Fruit fly (Drosophila melanogaster) whole organism, larva: ENCODE measurements around the gene CG46521.
"Not testable (repeated sequence)": the region's sequence is repeated elsewhere in the genome, so short reads cannot be mapped to it uniquely, and the experiment has no call there.

Experiments used
- noc ChIP-seq: fragments of 200-800 bp; sonication (Bioruptor generic); optimal IDR thresholded peaks from 3 replicates; lab custom pipeline; 2019; ENCODE audit warnings: missing biosample characterization, mild to moderate bottlenecking, missing genetic modification characterization, moderate library complexity

CG46521 gene

DNA sequence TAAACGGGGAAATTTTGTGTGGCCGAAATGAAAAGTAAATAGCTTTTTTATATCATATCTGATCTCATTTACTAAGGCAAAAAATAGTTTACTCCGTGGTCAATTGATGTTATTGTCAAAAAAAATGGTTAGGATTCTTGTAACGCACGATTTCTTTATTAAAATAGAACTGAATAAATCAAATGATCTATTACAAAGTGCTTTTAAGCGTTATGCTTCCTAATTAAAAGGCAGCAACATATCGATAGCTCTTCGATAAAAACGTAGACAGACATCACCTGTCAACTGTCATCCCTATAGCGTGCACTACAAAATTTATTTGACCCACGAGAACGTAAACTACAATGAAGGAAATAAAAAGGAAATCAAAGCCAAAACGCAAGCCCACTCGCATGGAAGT, at the start of gene CG46521:
TSS of gene CG46521 (plus strand) at position 301 of the 400 bp plus-strand sequence.
- TF ChIP-seq noc (tag; lab: Kevin White, UChicago) = not testable (repeated sequence)

DNA sequence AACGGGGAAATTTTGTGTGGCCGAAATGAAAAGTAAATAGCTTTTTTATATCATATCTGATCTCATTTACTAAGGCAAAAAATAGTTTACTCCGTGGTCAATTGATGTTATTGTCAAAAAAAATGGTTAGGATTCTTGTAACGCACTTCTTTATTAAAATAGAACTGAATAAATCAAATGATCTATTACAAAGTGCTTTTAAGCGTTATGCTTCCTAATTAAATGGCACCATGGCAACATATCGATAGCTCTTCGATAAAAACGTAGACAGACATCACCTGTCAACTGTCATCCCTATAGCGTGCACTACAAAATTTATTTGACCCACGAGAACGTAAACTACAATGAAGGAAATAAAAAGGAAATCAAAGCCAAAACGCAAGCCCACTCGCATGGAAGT, 49.4 kb upstream of the CG46521 start, which contains the start of gene CG46513:
TSS of gene CG46513 (plus strand) at position 301 of the 400 bp plus-strand sequence.
- TF ChIP-seq noc (tag; lab: Kevin White, UChicago) = not testable (repeated sequence)

DNA sequence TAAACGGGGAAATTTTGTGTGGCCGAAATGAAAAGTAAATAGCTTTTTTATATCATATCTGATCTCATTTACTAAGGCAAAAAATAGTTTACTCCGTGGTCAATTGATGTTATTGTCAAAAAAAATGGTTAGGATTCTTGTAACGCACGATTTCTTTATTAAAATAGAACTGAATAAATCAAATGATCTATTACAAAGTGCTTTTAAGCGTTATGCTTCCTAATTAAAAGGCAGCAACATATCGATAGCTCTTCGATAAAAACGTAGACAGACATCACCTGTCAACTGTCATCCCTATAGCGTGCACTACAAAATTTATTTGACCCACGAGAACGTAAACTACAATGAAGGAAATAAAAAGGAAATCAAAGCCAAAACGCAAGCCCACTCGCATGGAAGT, 44.5 kb upstream of the CG46521 start, which contains the start of gene CG46514:
TSS of gene CG46514 (plus strand) at position 301 of the 400 bp plus-strand sequence.
- not testable (repeated sequence) for TF ChIP-seq noc (tag; lab: Kevin White, UChicago)

DNA sequence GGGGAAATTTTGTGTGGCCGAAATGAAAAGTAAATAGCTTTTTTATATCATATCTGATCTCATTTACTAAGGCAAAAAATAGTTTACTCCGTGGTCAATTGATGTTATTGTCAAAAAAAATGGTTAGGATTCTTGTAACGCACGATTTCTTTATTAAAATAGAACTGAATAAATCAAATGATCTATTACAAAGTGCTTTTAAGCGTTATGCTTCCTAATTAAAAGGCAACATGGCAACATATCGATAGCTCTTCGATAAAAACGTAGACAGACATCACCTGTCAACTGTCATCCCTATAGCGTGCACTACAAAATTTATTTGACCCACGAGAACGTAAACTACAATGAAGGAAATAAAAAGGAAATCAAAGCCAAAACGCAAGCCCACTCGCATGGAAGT, 39.5 kb upstream of the CG46521 start, which contains the start of gene CG46515:
TSS of gene CG46515 (plus strand) at position 301 of the 400 bp plus-strand sequence.
- not testable (repeated sequence) for TF ChIP-seq noc (tag; lab: Kevin White, UChicago)

DNA sequence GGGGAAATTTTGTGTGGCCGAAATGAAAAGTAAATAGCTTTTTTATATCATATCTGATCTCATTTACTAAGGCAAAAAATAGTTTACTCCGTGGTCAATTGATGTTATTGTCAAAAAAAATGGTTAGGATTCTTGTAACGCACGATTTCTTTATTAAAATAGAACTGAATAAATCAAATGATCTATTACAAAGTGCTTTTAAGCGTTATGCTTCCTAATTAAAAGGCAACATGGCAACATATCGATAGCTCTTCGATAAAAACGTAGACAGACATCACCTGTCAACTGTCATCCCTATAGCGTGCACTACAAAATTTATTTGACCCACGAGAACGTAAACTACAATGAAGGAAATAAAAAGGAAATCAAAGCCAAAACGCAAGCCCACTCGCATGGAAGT, 29.3 kb upstream of the CG46521 start, which contains the start of gene CG46516:
TSS of gene CG46516 (plus strand) at position 301 of the 400 bp plus-strand sequence.
- TF ChIP-seq noc (tag; lab: Kevin White, UChicago) = not testable (repeated sequence)

DNA sequence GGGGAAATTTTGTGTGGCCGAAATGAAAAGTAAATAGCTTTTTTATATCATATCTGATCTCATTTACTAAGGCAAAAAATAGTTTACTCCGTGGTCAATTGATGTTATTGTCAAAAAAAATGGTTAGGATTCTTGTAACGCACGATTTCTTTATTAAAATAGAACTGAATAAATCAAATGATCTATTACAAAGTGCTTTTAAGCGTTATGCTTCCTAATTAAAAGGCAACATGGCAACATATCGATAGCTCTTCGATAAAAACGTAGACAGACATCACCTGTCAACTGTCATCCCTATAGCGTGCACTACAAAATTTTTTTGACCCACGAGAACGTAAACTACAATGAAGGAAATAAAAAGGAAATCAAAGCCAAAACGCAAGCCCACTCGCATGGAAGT, 24.3 kb upstream of the CG46521 start, which contains the start of gene CG46517:
TSS of gene CG46517 (plus strand) at position 301 of the 400 bp plus-strand sequence.
- TF ChIP-seq noc (tag; lab: Kevin White, UChicago) = not testable (repeated sequence)

DNA sequence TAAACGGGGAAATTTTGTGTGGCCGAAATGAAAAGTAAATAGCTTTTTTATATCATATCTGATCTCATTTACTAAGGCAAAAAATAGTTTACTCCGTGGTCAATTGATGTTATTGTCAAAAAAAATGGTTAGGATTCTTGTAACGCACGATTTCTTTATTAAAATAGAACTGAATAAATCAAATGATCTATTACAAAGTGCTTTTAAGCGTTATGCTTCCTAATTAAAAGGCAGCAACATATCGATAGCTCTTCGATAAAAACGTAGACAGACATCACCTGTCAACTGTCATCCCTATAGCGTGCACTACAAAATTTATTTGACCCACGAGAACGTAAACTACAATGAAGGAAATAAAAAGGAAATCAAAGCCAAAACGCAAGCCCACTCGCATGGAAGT, 15.1 kb upstream of the CG46521 start, which contains the start of gene CG46518:
TSS of gene CG46518 (plus strand) at position 301 of the 400 bp plus-strand sequence.
- TF ChIP-seq noc (tag; lab: Kevin White, UChicago) = not testable (repeated sequence)

DNA sequence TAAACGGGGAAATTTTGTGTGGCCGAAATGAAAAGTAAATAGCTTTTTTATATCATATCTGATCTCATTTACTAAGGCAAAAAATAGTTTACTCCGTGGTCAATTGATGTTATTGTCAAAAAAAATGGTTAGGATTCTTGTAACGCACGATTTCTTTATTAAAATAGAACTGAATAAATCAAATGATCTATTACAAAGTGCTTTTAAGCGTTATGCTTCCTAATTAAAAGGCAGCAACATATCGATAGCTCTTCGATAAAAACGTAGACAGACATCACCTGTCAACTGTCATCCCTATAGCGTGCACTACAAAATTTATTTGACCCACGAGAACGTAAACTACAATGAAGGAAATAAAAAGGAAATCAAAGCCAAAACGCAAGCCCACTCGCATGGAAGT, 10.1 kb upstream of the CG46521 start, which contains the start of gene CG46519:
TSS of gene CG46519 (plus strand) at position 301 of the 400 bp plus-strand sequence.
- TF ChIP-seq noc (tag; lab: Kevin White, UChicago) = not testable (repeated sequence)

DNA sequence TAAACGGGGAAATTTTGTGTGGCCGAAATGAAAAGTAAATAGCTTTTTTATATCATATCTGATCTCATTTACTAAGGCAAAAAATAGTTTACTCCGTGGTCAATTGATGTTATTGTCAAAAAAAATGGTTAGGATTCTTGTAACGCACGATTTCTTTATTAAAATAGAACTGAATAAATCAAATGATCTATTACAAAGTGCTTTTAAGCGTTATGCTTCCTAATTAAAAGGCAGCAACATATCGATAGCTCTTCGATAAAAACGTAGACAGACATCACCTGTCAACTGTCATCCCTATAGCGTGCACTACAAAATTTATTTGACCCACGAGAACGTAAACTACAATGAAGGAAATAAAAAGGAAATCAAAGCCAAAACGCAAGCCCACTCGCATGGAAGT, 5.1 kb upstream of the CG46521 start, which contains the start of gene CG46520:
TSS of gene CG46520 (plus strand) at position 301 of the 400 bp plus-strand sequence.
- TF ChIP-seq noc (tag; lab: Kevin White, UChicago) = not testable (repeated sequence)

DNA sequence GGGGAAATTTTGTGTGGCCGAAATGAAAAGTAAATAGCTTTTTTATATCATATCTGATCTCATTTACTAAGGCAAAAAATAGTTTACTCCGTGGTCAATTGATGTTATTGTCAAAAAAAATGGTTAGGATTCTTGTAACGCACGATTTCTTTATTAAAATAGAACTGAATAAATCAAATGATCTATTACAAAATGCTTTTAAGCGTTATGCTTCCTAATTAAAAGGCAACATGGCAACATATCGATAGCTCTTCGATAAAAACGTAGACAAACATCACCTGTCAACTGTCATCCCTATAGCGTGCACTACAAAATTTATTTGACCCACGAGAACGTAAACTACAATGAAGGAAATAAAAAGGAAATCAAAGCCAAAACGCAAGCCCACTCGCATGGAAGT, 4.9 kb downstream of the CG46521 start, which contains the start of gene CG46522:
TSS of gene CG46522 (plus strand) at position 301 of the 400 bp plus-strand sequence.
- TF ChIP-seq noc (tag; lab: Kevin White, UChicago) = not testable (repeated sequence)

DNA sequence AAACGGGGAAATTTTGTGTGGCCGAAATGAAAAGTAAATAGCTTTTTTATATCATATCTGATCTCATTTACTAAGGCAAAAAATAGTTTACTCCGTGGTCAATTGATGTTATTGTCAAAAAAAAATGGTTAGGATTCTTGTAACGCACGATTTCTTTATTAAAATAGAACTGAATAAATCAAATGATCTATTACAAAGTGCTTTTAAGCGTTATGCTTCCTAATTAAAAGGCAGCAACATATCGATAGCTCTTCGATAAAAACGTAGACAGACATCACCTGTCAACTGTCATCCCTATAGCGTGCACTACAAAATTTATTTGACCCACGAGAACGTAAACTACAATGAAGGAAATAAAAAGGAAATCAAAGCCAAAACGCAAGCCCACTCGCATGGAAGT, 9.9 kb downstream of the CG46521 start, which contains the start of gene CG41562:
TSS of gene CG41562 (plus strand) at position 301 of the 400 bp plus-strand sequence.
- TF ChIP-seq noc (tag; lab: Kevin White, UChicago) = not testable (repeated sequence)
